Fruit fly (Drosophila melanogaster) whole organism, embryonic: ENCODE results near the gene Noa36.

Source experiments
- Aef1 ChIP-seq: fragments of 200-800 bp; sonication (Bioruptor generic); IDR thresholded peaks from 3 replicates; pipeline ENCODE4 v1.3.6; 2022; ENCODE audit warnings: missing biosample characterization, missing genetic modification characterization
- B-H1 ChIP-seq: fragments of 200-800 bp; sonication (Bioruptor generic); IDR thresholded peaks from 3 replicates; pipeline ENCODE4 v1.3.6; 2022; ENCODE audit warnings: missing biosample characterization, missing genetic modification characterization
- BEAF-32 ChIP-seq: fragments of 200-800 bp; sonication (Bioruptor generic); optimal IDR thresholded peaks from 3 replicates; lab custom pipeline; 2017; ENCODE audit warnings: missing biosample characterization, missing genetic modification characterization, mild to moderate bottlenecking, moderate library complexity, missing genetic modification reagents
- CG13123 ChIP-seq: fragments of 200-800 bp; sonication (Bioruptor generic); optimal IDR thresholded peaks from 2 replicates; lab custom pipeline; 2016; ENCODE audit warnings: missing biosample characterization, missing genetic modification characterization
- CG13296 ChIP-seq: fragments of 200-800 bp; sonication (Bioruptor generic); optimal IDR thresholded peaks from 3 replicates; lab custom pipeline; 2018; ENCODE audit warnings: missing biosample characterization, mild to moderate bottlenecking, missing genetic modification characterization
- CG13424 ChIP-seq: fragments of 200-800 bp; sonication (Bioruptor generic); optimal IDR thresholded peaks from 2 replicates; lab custom pipeline; 2019; ENCODE audit warnings: missing biosample characterization, mild to moderate bottlenecking, missing genetic modification characterization, moderate library complexity
- CG13624 ChIP-seq: fragments of 200-800 bp; sonication (Bioruptor generic); optimal IDR thresholded peaks from 2 replicates; lab custom pipeline; 2016; ENCODE audit warnings: missing biosample characterization, missing genetic modification characterization
- CG16813 ChIP-seq: fragments of 200-800 bp; sonication (Bioruptor generic); IDR thresholded peaks from 3 replicates; pipeline ENCODE4 v1.3.6; 2022; ENCODE audit warnings: missing biosample characterization, missing genetic modification characterization; ENCODE audit not compliant: partially characterized antibody
- CG17829 ChIP-seq: fragments of 200-800 bp; optimal IDR thresholded peaks from 2 replicates; lab custom pipeline; 2019; ENCODE audit warnings: missing biosample characterization, mild to moderate bottlenecking, missing genetic modification characterization, moderate library complexity
- CG17912 ChIP-seq: fragments of 200-800 bp; sonication (Bioruptor generic); optimal IDR thresholded peaks from 2 replicates; lab custom pipeline; 2018; ENCODE audit warnings: missing biosample characterization, mild to moderate bottlenecking, missing genetic modification characterization
- CG18262 ChIP-seq: fragments of 200-800 bp; optimal IDR thresholded peaks from 3 replicates; lab custom pipeline; 2019; ENCODE audit warnings: missing biosample characterization, mild to moderate bottlenecking, missing genetic modification characterization, moderate library complexity
- CG18764 ChIP-seq: fragments of 200-800 bp; sonication (Bioruptor generic); optimal IDR thresholded peaks from 3 replicates; lab custom pipeline; 2016; ENCODE audit warnings: missing biosample characterization, missing genetic modification characterization
- CG2120 ChIP-seq: fragments of 200-800 bp; sonication (Bioruptor generic); optimal IDR thresholded peaks from 3 replicates; lab custom pipeline; 2016; ENCODE audit warnings: missing biosample characterization, missing genetic modification characterization
- CG34422 ChIP-seq: fragments of 200-800 bp; sonication (Bioruptor generic); IDR thresholded peaks from 3 replicates; pipeline ENCODE4 v1.3.6; 2022; ENCODE audit warnings: missing biosample characterization, missing genetic modification characterization
- CG42726 ChIP-seq: fragments of 200-800 bp; sonication (Bioruptor generic); IDR thresholded peaks from 2 replicates; pipeline ENCODE4 v1.3.6; 2022; ENCODE audit warnings: missing biosample characterization, missing genetic modification characterization; ENCODE audit not compliant: partially characterized antibody
- CG4730 ChIP-seq: fragments of 200-800 bp; sonication (Bioruptor generic); IDR thresholded peaks from 2 replicates; pipeline ENCODE4 v1.3.6; 2022; ENCODE audit warnings: missing biosample characterization, missing genetic modification characterization
- CG6654 ChIP-seq: fragments of 200-800 bp; sonication (Bioruptor generic); optimal IDR thresholded peaks from 2 replicates; lab custom pipeline; 2017; ENCODE audit warnings: missing biosample characterization, mild to moderate bottlenecking, missing genetic modification characterization
- CG7963 ChIP-seq: fragments of 200-800 bp; sonication (Bioruptor generic); IDR thresholded peaks from 3 replicates; pipeline ENCODE4 v1.3.6; 2022; ENCODE audit warnings: missing biosample characterization, missing genetic modification characterization; ENCODE audit not compliant: partially characterized antibody
- CG8290 ChIP-seq, 3 experiments: fragments of 200-800 bp; sonication (Bioruptor generic); optimal IDR thresholded peaks; 2 replicates each; lab custom pipeline; 2016 to 2019; ENCODE audit warnings: missing biosample characterization in 3 of 3, missing genetic modification characterization in 3 of 3, mild to moderate bottlenecking in 2 of 3, moderate library complexity in 1 of 3
- Chrac-16 ChIP-seq: fragments of 200-800 bp; sonication (Bioruptor generic); optimal IDR thresholded peaks from 3 replicates; lab custom pipeline; 2016; ENCODE audit warnings: missing biosample characterization, missing genetic modification characterization
- Dref ChIP-seq: fragments of 200-800 bp; sonication (Bioruptor generic); IDR thresholded peaks from 2 replicates; pipeline ENCODE4 v1.3.6; 2022; ENCODE audit warnings: missing biosample characterization, missing genetic modification characterization
- Drgx ChIP-seq: fragments of 200-800 bp; sonication (Bioruptor generic); IDR thresholded peaks from 2 replicates; pipeline ENCODE4 v1.3.6; 2022; ENCODE audit warnings: missing biosample characterization, missing genetic modification characterization
- Fer3 ChIP-seq: fragments of 200-800 bp; sonication (Bioruptor generic); optimal IDR thresholded peaks from 2 replicates; lab custom pipeline; 2018; ENCODE audit warnings: missing biosample characterization, mild to moderate bottlenecking, missing genetic modification characterization, moderate library complexity
- Hr78 ChIP-seq, 2 experiments: fragments of 200-800 bp in 1 of 2; fragments of >200 bp in 1 of 2; sonication (Bioruptor generic) in 1 of 2; optimal IDR thresholded peaks; 2 replicates each; lab custom pipeline; 2017 to 2019; ENCODE audit warnings: missing biosample characterization in 2 of 2, missing genetic modification characterization in 2 of 2, mild to moderate bottlenecking in 1 of 2, moderate library complexity in 1 of 2
- Mad ChIP-seq: fragments of 200-800 bp; sonication (Bioruptor generic); optimal IDR thresholded peaks from 2 replicates; lab custom pipeline; 2016; ENCODE audit warnings: missing biosample characterization, missing genetic modification characterization
- Rx ChIP-seq: fragments of 200-800 bp; sonication (Bioruptor generic); IDR thresholded peaks from 2 replicates; pipeline ENCODE4 v1.3.6; 2022; ENCODE audit warnings: missing biosample characterization, missing genetic modification characterization
- Six4 ChIP-seq: fragments of 200-800 bp; sonication (Bioruptor generic); optimal IDR thresholded peaks from 2 replicates; lab custom pipeline; 2016; ENCODE audit warnings: missing biosample characterization, missing genetic modification characterization
- Sry-δ ChIP-seq: fragments of 200-800 bp; sonication (Bioruptor generic); optimal IDR thresholded peaks from 2 replicates; lab custom pipeline; 2016; ENCODE audit warnings: missing biosample characterization, missing genetic modification characterization
- ac ChIP-seq: fragments of 200-800 bp; sonication (Bioruptor generic); optimal IDR thresholded peaks from 3 replicates; lab custom pipeline; 2017; ENCODE audit warnings: missing biosample characterization, mild to moderate bottlenecking, missing genetic modification characterization
- crp ChIP-seq, 2 experiments: fragments of 200-800 bp; sonication (Bioruptor generic); optimal IDR thresholded peaks; 2 replicates in 1 of 2; 3 replicates in 1 of 2; lab custom pipeline; 2017; ENCODE audit warnings: missing biosample characterization in 2 of 2, missing genetic modification characterization in 2 of 2, mild to moderate bottlenecking in 1 of 2, moderate library complexity in 1 of 2
- dan ChIP-seq: fragments of 200-800 bp; sonication (Bioruptor generic); IDR thresholded peaks from 2 replicates; pipeline ENCODE4 v1.3.6; 2022; ENCODE audit warnings: missing biosample characterization, missing genetic modification characterization
- esg ChIP-seq: fragments of 200-800 bp; sonication (Bioruptor generic); conservative IDR thresholded peaks from 2 replicates; pipeline ENCODE4 v1.3.6; 2022; ENCODE audit warnings: missing biosample characterization, missing genetic modification characterization
- ewg ChIP-seq: fragments of 200-800 bp; sonication (Bioruptor generic); optimal IDR thresholded peaks from 3 replicates; lab custom pipeline; 2017; ENCODE audit warnings: mild to moderate bottlenecking, missing biosample characterization, missing genetic modification reagents, missing genetic modification characterization
- fd64A ChIP-seq: fragments of 200-800 bp; sonication (Bioruptor generic); optimal IDR thresholded peaks from 3 replicates; lab custom pipeline; 2018; ENCODE audit warnings: missing biosample characterization, mild to moderate bottlenecking, missing genetic modification characterization
- fru ChIP-seq: fragments of >200 bp; optimal IDR thresholded peaks from 2 replicates; lab custom pipeline; 2017
- fu2 ChIP-seq: fragments of 200-800 bp; sonication (Bioruptor generic); optimal IDR thresholded peaks from 2 replicates; lab custom pipeline; 2016; ENCODE audit warnings: missing biosample characterization, missing genetic modification characterization
- hb ChIP-seq: fragments of 200-800 bp; sonication (Bioruptor generic); IDR thresholded peaks from 3 replicates; pipeline ENCODE4 v1.3.6; 2022; ENCODE audit warnings: missing biosample characterization, missing genetic modification characterization; ENCODE audit not compliant: partially characterized antibody
- hth ChIP-seq: fragments of >200 bp; optimal IDR thresholded peaks from 2 replicates; lab custom pipeline; 2017; ENCODE audit warnings: inconsistent platforms
- nmo ChIP-seq: fragments of 200-800 bp; sonication (Bioruptor generic); optimal IDR thresholded peaks from 2 replicates; lab custom pipeline; 2018; ENCODE audit warnings: missing biosample characterization, mild to moderate bottlenecking, missing genetic modification characterization, moderate library complexity
- sc ChIP-seq, 3 experiments: fragments of >200 bp in 2 of 3; fragments of 200-800 bp in 1 of 3; sonication (Bioruptor generic) in 1 of 3; optimal IDR thresholded peaks; 2 replicates in 2 of 3; 3 replicates in 1 of 3; lab custom pipeline; 2017; ENCODE audit warnings: mild to moderate bottlenecking in 1 of 3, missing biosample characterization in 1 of 3, missing genetic modification characterization in 1 of 3, missing genetic modification reagents in 1 of 3
- sd ChIP-seq: fragments of 200-800 bp; sonication (Bioruptor generic); optimal IDR thresholded peaks from 3 replicates; lab custom pipeline; 2018; ENCODE audit warnings: missing biosample characterization, mild to moderate bottlenecking, missing genetic modification characterization, moderate library complexity
- sima ChIP-seq: fragments of 200-800 bp; sonication (Bioruptor generic); optimal IDR thresholded peaks from 2 replicates; lab custom pipeline; 2016; ENCODE audit warnings: missing biosample characterization, missing genetic modification characterization
- toy ChIP-seq: fragments of 200-800 bp; sonication (Bioruptor generic); IDR thresholded peaks from 2 replicates; pipeline ENCODE4 v1.3.6; 2022; ENCODE audit warnings: missing biosample characterization, missing genetic modification characterization
- trem ChIP-seq: fragments of 200-800 bp; optimal IDR thresholded peaks from 3 replicates; lab custom pipeline; 2019; ENCODE audit warnings: missing biosample characterization, mild to moderate bottlenecking, missing genetic modification characterization, moderate library complexity
- usp ChIP-seq: fragments of >200 bp; optimal IDR thresholded peaks from 2 replicates; lab custom pipeline; 2017; ENCODE audit warnings: missing biosample characterization, missing genetic modification characterization
- vvl ChIP-seq: fragments of 200-800 bp; sonication (Bioruptor generic); IDR thresholded peaks from 2 replicates; pipeline ENCODE4 v1.3.6; 2022; ENCODE audit warnings: missing biosample characterization, missing genetic modification characterization
- yki ChIP-seq: fragments of >200 bp; optimal IDR thresholded peaks from 3 replicates; lab custom pipeline; 2018
- zen ChIP-seq: fragments of 200-800 bp; sonication (Bioruptor generic); optimal IDR thresholded peaks from 3 replicates; lab custom pipeline; 2018; ENCODE audit warnings: missing biosample characterization, mild to moderate bottlenecking, missing genetic modification characterization, moderate library complexity

The Noa36 gene

DNA sequence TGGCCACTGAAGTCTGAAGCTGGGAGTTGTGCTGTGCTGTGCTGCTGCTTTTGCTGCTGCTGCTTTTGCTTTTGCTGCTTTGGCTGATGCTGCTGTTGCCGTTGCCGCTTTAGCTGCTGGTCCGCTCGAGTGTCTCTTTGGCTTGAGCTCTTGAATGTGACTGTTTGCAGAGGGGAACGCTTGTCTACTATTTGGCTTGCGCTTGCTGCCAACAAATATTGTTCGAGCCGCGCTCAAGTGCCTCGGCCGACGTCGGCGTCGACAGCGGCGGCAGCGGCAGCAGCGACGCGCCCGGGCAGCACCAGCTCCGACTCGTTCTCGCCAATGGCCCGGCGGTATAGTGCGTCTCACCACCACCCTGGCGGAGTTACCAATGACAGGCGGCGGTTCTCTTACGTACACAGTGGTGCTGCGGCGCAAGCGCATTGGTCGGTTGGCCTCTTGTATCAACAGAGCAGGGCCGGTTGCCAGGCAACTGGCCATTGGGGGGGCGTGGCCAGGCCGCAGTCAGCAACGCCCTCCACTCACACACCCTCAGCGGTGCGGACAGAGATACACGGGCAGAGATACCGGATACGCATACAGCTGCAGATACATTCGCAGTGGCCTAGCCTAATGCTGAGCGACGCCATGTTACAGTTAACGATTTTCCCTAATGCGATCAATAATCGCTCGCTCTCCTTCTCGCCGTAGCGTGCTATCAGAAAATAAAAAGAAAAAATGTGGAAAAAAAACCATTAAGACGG lies 13.8 kb downstream of the Noa36 start, which contains the start of gene fkh (continued):
- TF ChIP-seq zen (peak; percentile 85), CG42726 (no peak), fd64A (GFP tag; lab: Kevin White, UChicago) (peak; percentile 98), CG17829 (tag; lab: Kevin White, UChicago) (peak; percentile 73), CG16813 (no peak), hb (GFP tag; lab: Robert Waterston, UW) (no peak), vvl (GFP tag; lab: Robert Waterston, UW) (peak; percentile 84), nmo (GFP tag; lab: Kevin White, UChicago) (peak; percentile 25), CG6654 (peak; percentile 52), fu2 (GFP tag; lab: Kevin White, UChicago) (peak; percentile 69), ewg (GFP tag; lab: Kevin White, UChicago) (peak; percentile 97), Sry-δ (GFP tag; lab: Kevin White, UChicago) (peak; percentile 67), toy (0 out of 2 replicates have a peak, but pooled peaks have one; percentile 17), fru (lab: Kevin White, UChicago) (no peak), CG17912 (GFP tag; lab: Kevin White, UChicago) (peak; percentile 89), ac (GFP tag; lab: Kevin White, UChicago) (peak; percentile 84), CG13296 (GFP tag; lab: Kevin White, UChicago) (peak; percentile 98), CG34422 (GFP tag; lab: Robert Waterston, UW) (peak; percentile 50; the same call in 1 of the 3 replicates), CG13123 (GFP tag; lab: Kevin White, UChicago) (peak; percentile 96), sima (peak; percentile 58), sd (tag; lab: Kevin White, UChicago) (peak; percentile 40), CG18764 (GFP tag; lab: Kevin White, UChicago) (peak; percentile 90), Dref (no peak; the same call in 1 of the 2 replicates), trem (tag; lab: Kevin White, UChicago) (peak; percentile 34), CG13624 (GFP tag; lab: Kevin White, UChicago) (peak; percentile 88), CG4730 (peak; percentile 37; the same call in 1 of the 2 replicates), CG7963 (GFP tag; lab: Robert Waterston, UW) (no peak), Hr78 (GFP tag; optimal IDR thresholded peaks at IDR 0.05; lab: Kevin White, UChicago) (peak in 1 of 2 experiments; percentile 17), crp (GFP tag; optimal IDR thresholded peaks at IDR 0.05; lab: Kevin White, UChicago) (peak in 1 of 2 experiments; percentile 61), CG13424 (tag; lab: Kevin White, UChicago) (peak; percentile 79), CG2120 (GFP tag; lab: Kevin White, UChicago) (peak; percentile 82), Six4 (peak; percentile 75), CG18262 (tag; lab: Kevin White, UChicago) (peak; percentile 63), Chrac-16 (peak; percentile 30), BEAF-32 (GFP tag; lab: Kevin White, UChicago) (peak; percentile 11), Aef1 (GFP tag; lab: Robert Waterston, UW) (0 out of 3 replicates have a peak, but pooled peaks have one; percentile 19), Fer3 (tag; lab: Kevin White, UChicago) (peak; percentile 79), B-H1 (GFP tag; lab: Robert Waterston, UW) (peak; percentile 40; the same call in 1 of the 3 replicates), sc (optimal IDR thresholded peaks at IDR 0.05; lab: Kevin White, UChicago) (no peak), sc (GFP tag; optimal IDR thresholded peaks at IDR 0.05; lab: Kevin White, UChicago) (peak; percentile 94), yki (lab: Kevin White, UChicago) (no peak), Rx (GFP tag; lab: Robert Waterston, UW) (no peak), esg (no peak), Drgx (GFP tag; lab: Robert Waterston, UW) (peak; percentile 70), Mad (GFP tag; lab: Kevin White, UChicago) (peak; percentile 81), dan (no peak), hth (no peak), usp (GFP tag; lab: Kevin White, UChicago) (no peak), CG8290 (GFP tag; optimal IDR thresholded peaks at IDR 0.05; lab: Kevin White, UChicago) (peak; percentile 87), CG8290 (tag; optimal IDR thresholded peaks at IDR 0.05; lab: Kevin White, UChicago) (peak; percentile 93 to 97)
